Fruit fly (Drosophila melanogaster) S2 (cell line): ENCODE data around the gene TkR99D.

Source experiments
- CG8478 ChIP-seq: fragments of >200 bp; optimal IDR thresholded peaks from 2 replicates; lab custom pipeline; 2018
- CTCF ChIP-seq, 2 experiments: fragments of >200 bp; optimal IDR thresholded peaks; 2 replicates each; lab custom pipeline; 2018

DNA sequence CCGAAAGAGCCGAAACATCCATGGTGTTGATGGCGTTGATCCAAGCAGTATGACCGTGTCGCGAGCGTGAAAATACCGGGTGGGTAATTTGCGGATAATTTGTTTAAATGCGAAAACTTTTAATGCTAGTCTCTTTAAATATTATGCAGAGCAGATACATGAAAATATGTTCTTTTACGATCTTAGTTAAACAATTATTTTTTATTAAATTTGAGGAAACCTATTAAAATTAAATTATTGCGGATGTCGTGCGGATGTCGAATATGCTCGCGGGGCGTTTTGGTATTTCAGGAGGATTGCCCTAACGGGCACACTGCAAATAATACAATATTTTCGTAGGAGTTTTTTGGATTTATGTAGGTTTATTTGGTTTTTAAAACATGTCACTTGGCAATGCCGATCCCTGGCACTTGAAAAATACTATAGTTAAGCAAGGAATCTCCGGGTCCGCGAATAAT, 36.2 kb downstream of the TkR99D start, which contains the start of the genes Cog7, CG42557 and CG42558:
- TF ChIP-seq CG8478 (lab: Kevin White, UChicago) (no peak), CTCF (optimal IDR thresholded peaks at IDR 0.05; lab: Kevin White, UChicago) (no peak)
